Fruit fly (Drosophila melanogaster) whole organism, embryonic: ENCODE measurements around the gene ich.

Experiments
- Ada2b ChIP-seq: fragments of 200-800 bp; sonication (Bioruptor generic); IDR thresholded peaks from 2 replicates; pipeline ENCODE4 v1.3.6; 2022; ENCODE audit warnings: missing biosample characterization, missing genetic modification characterization
- CG10147 ChIP-seq: fragments of 200-800 bp; sonication (Bioruptor generic); optimal IDR thresholded peaks from 2 replicates; lab custom pipeline; 2019; ENCODE audit warnings: missing biosample characterization, mild to moderate bottlenecking, missing genetic modification characterization, moderate library complexity
- CG1602 ChIP-seq: fragments of 200-800 bp; sonication (Bioruptor generic); optimal IDR thresholded peaks from 3 replicates; lab custom pipeline; 2016; ENCODE audit warnings: missing biosample characterization, missing genetic modification characterization
- CG17385 ChIP-seq: fragments of 200-800 bp; sonication (Bioruptor generic); optimal IDR thresholded peaks from 3 replicates; lab custom pipeline; 2018; ENCODE audit warnings: missing biosample characterization, mild to moderate bottlenecking, missing genetic modification characterization
- Elba2 ChIP-seq: fragments of 200-800 bp; sonication (Bioruptor generic); optimal IDR thresholded peaks from 3 replicates; lab custom pipeline; 2016; ENCODE audit warnings: missing biosample characterization, missing genetic modification characterization
- H2.0 ChIP-seq: fragments of 200-800 bp; sonication (Bioruptor generic); IDR thresholded peaks from 2 replicates; pipeline ENCODE4 v1.3.6; 2022; ENCODE audit warnings: missing biosample characterization, missing genetic modification characterization
- HLH54F ChIP-seq: fragments of 200-800 bp; sonication (Bioruptor generic); optimal IDR thresholded peaks from 3 replicates; lab custom pipeline; 2016; ENCODE audit warnings: missing biosample characterization, missing genetic modification characterization
- MTF-1 ChIP-seq: fragments of 200-800 bp; sonication (Bioruptor generic); optimal IDR thresholded peaks from 2 replicates; lab custom pipeline; 2018; ENCODE audit warnings: missing biosample characterization, mild to moderate bottlenecking, missing genetic modification characterization, borderline replicate concordance
- Nf-YC ChIP-seq: fragments of 200-800 bp; optimal IDR thresholded peaks from 3 replicates; lab custom pipeline; 2019; ENCODE audit warnings: missing biosample characterization, mild to moderate bottlenecking, missing genetic modification characterization, moderate library complexity
- Side ChIP-seq: fragments of 200-800 bp; sonication (Bioruptor generic); optimal IDR thresholded peaks from 2 replicates; lab custom pipeline; 2016; ENCODE audit warnings: missing biosample characterization, missing genetic modification characterization
- Stat92E ChIP-seq, 3 experiments: fragments of >200 bp in 2 of 3; fragments of 200-800 bp in 1 of 3; sonication (Bioruptor generic) in 1 of 3; optimal IDR thresholded peaks; 2 replicates each; lab custom pipeline; 2017 to 2019; ENCODE audit warnings: missing biosample characterization in 3 of 3, missing genetic modification characterization in 3 of 3, mild to moderate bottlenecking in 1 of 3, moderate library complexity in 1 of 3
- sob ChIP-seq: fragments of 200-800 bp; sonication (Bioruptor generic); IDR thresholded peaks from 2 replicates; pipeline ENCODE4 v1.3.6; 2022; ENCODE audit warnings: missing biosample characterization, missing genetic modification characterization

DNA sequence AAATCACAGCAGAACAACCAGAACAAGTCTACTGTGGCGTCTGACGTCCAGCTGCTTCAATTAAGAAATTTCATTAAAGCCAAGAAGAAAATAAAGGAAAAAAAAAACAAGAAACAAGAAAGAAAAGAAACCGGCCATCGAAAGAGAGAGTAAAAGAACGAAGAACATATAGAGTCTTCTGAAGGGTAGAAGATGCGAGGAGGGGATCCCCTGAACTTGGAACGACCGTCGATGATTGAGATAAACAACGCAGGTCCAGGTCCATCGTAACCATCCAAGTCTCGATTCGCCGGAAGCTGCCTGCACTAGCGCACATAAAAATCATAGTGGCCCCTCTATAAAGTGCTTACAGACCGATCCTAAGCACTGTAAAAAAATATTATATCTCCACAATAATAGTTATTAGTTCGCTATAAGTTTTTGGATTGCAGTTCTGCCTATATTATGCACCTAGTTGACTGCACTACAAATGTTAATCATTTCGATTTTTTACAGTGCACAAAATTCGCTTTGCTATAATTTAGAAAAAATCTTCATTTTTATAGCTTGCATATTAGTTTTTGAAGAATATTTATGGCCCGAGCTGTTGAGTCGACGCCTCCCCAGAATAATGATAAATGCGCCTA lies 40.1 kb downstream of the ich start:
- TF ChIP-seq Stat92E (GFP tag; optimal IDR thresholded peaks at IDR 0.05; lab: Kevin White, UChicago) (no peak), Side (GFP tag; lab: Kevin White, UChicago) (no peak), H2.0 (GFP tag; lab: Robert Waterston, UW) (no peak), CG17385 (GFP tag; lab: Kevin White, UChicago) (no peak), Nf-YC (no peak), Elba2 (GFP tag; lab: Kevin White, UChicago) (no peak), MTF-1 (GFP tag; lab: Kevin White, UChicago) (no peak), CG1602 (no peak), HLH54F (GFP tag; lab: Kevin White, UChicago) (no peak), CG10147 (GFP tag; lab: Kevin White, UChicago) (no peak), sob (GFP tag; lab: Robert Waterston, UW) (no peak), Ada2b (GFP tag; lab: Robert Waterston, UW) (no peak)
